Fruit fly (Drosophila melanogaster): ENCODE measurements around the gene Spn77Ba.

The Spn77Ba gene

DNA sequence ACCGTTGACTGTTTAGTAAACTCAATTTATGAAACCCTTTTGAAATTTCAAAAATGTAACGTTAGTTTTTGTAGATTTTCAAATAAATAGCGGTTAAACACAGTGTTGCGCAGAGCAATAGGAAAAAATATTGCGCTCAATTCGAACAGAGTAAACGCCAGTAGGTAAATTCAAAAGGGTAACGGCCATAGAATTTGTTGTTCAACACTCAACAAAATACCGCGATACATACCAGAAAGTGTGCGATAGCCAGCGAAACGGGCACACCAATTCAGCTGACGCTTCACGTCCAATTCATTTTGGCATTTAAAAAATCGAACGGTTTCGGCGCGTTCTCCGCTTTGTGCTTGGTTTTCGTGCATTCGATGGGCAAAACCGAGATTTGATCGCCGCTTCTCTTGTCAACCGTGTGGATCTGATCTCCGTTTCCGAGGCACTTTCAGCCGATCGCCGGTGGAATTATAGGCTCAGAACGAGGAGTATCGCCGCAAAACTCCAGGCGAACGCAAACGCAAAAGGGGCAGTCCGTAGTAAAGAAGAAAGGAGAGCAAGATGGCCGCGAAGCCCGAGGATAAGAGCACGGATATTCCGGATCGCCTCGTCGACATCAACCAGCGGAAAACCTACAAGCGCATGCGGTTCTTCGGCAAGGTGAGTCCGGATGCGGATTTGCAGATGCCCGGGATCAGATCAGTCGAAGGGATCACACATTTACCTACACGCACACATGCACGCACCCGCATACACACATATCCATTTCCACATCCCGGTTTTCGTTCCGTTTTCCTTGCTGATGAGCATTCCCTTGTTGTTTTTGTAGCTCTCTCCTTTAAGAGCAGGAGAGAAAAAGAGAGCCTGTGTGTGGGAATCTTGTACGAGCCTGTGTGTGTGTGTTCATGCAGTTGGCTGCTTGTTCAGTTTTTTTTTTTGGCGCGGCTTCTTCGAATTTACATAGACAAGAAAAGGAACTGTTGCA, 6.9 kb upstream of the Spn77Ba start (continued):
- peak; percentile 11 for TF ChIP-seq CG10654 (GFP tag; optimal IDR thresholded peaks at IDR 0.05)
- TF ChIP-seq CG17829 (tag; optimal IDR thresholded peaks at IDR 0.05), result peak; percentile 71
- no peak for TF ChIP-seq CG11723 (GFP tag; optimal IDR thresholded peaks at IDR 0.05)

DNA sequence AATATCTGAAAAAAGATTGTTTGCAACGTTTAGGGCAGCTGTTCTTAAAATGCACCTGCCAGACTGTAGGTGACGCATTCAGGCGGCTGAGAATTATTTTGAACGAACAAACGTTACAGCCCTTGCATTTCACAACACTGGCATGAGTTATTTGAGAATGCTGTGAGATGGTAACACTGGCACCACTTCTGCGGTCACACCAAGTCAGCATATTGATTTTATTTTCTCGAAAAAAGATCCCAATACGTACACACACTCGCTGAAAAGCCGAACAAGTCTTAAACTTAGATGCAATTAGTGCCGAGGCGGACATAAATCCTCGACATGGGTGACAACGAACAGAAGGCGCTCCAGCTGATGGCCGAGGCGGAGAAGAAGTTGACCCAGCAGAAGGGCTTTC, 3.5 kb upstream of the Spn77Ba start, which contains the start of gene alphaSnap:
TSS of gene alphaSnap (plus strand) at position 164 of the 400 bp plus-strand sequence.
- TF ChIP-seq Rfx (GFP tag; IDR thresholded peaks at IDR 0.05), result peak; percentile 61
- peak; percentile 74 for TF ChIP-seq CG15514 (GFP tag; optimal IDR thresholded peaks at IDR 0.05)
- TF ChIP-seq ash1 (GFP tag; optimal IDR thresholded peaks at IDR 0.05), result no peak
- TF ChIP-seq CG8281 (tag; optimal IDR thresholded peaks at IDR 0.05), result no peak
- TF ChIP-seq gcm (GFP tag; optimal IDR thresholded peaks at IDR 0.05), result no peak
- TF ChIP-seq pan (optimal IDR thresholded peaks at IDR 0.05), result no peak
- no peak for TF ChIP-seq pan (GFP tag; optimal IDR thresholded peaks at IDR 0.05 in 1 of 2, IDR thresholded peaks at IDR 0.05 in 1 of 2)
- TF ChIP-seq CG18476 (GFP tag; optimal IDR thresholded peaks at IDR 0.05), result no peak
- peak; percentile 20 for TF ChIP-seq her (GFP tag; optimal IDR thresholded peaks at IDR 0.05)
- peak; percentile 19 for TF ChIP-seq twi (tag; optimal IDR thresholded peaks at IDR 0.05)
- TF ChIP-seq CG32772 (GFP tag; IDR thresholded peaks at IDR 0.05), result no peak
- TF ChIP-seq sens-2 (GFP tag; IDR thresholded peaks at IDR 0.05), result no peak
- TF ChIP-seq Hr3 (GFP tag; optimal IDR thresholded peaks at IDR 0.05), result peak; percentile 8
- peak; percentile 68 for TF ChIP-seq CTCF (GFP tag; optimal IDR thresholded peaks at IDR 0.05)
- TF ChIP-seq cato (GFP tag; optimal IDR thresholded peaks at IDR 0.05; ENCODE audit: borderline replicate concordance), result no peak
- TF ChIP-seq lbe (GFP tag; optimal IDR thresholded peaks at IDR 0.05), result no peak
- no peak for TF ChIP-seq CG7963 (GFP tag; IDR thresholded peaks at IDR 0.05; ENCODE audit: partially characterized antibody)
- no peak for TF ChIP-seq Sox100B (GFP tag; optimal IDR thresholded peaks at IDR 0.05)
- no peak for TF ChIP-seq wor (GFP tag; IDR thresholded peaks at IDR 0.05)
- peak; percentile 6; the same call in 1 of the 2 replicates for TF ChIP-seq CG4360 (GFP tag; IDR thresholded peaks at IDR 0.05)
- TF ChIP-seq Dfd (GFP tag; optimal IDR thresholded peaks at IDR 0.05), result no peak
- TF ChIP-seq CG18262 (tag; optimal IDR thresholded peaks at IDR 0.05), result peak; percentile 7
- no peak for TF ChIP-seq CG3281 (GFP tag; optimal IDR thresholded peaks at IDR 0.05)
- TF ChIP-seq CG6689 (GFP tag; IDR thresholded peaks at IDR 0.05), result no peak
- peak; percentile 80 for TF ChIP-seq HmgZ (tag; optimal IDR thresholded peaks at IDR 0.05)
- TF ChIP-seq HLH4C (GFP tag; IDR thresholded peaks at IDR 0.05; ENCODE audit: partially characterized antibody), result no peak; the same call in 2 of the 3 replicates
- no peak for TF ChIP-seq CG16815 (GFP tag; optimal IDR thresholded peaks at IDR 0.05)
- peak; percentile 78 for TF ChIP-seq Dp (GFP tag; optimal IDR thresholded peaks at IDR 0.05)
- peak; percentile 34; the same call in 1 of the 3 replicates for TF ChIP-seq row (GFP tag; IDR thresholded peaks at IDR 0.05)
- TF ChIP-seq seq (GFP tag; IDR thresholded peaks at IDR 0.05), result peak; percentile 45; the same call in 1 of the 2 replicates
- no peak for TF ChIP-seq Spps (tag; optimal IDR thresholded peaks at IDR 0.05)
- no peak for TF ChIP-seq disco-r (GFP tag; optimal IDR thresholded peaks at IDR 0.05)
- peak; percentile 96 for TF ChIP-seq CG9797 (GFP tag; optimal IDR thresholded peaks at IDR 0.05)
- no peak for TF ChIP-seq sisA (GFP tag; IDR thresholded peaks at IDR 0.05)
- TF ChIP-seq CG4404 (GFP tag; IDR thresholded peaks at IDR 0.05), result no peak
- no peak for TF ChIP-seq Dip3 (GFP tag; optimal IDR thresholded peaks at IDR 0.05)
- TF ChIP-seq bigmax (GFP tag; optimal IDR thresholded peaks at IDR 0.05), result no peak
- no peak for TF ChIP-seq corto (GFP tag; optimal IDR thresholded peaks at IDR 0.05)
- no peak for TF ChIP-seq cad (GFP tag; optimal IDR thresholded peaks at IDR 0.05)
- peak; percentile 11; the same call in 1 of the 2 replicates for TF ChIP-seq Atf6 (GFP tag; IDR thresholded peaks at IDR 0.05)
- TF ChIP-seq CG14710 (tag; optimal IDR thresholded peaks at IDR 0.05), result peak; percentile 91
- TF ChIP-seq gsb (GFP tag; IDR thresholded peaks at IDR 0.05), result no peak
- TF ChIP-seq lola (GFP tag; optimal IDR thresholded peaks at IDR 0.05), result no peak
- no peak for TF ChIP-seq da (GFP tag; optimal IDR thresholded peaks at IDR 0.05)
- no peak for TF ChIP-seq ab (GFP tag; optimal IDR thresholded peaks at IDR 0.05)
